Worm (Caenorhabditis elegans): ENCODE results near the gene bgal-2.

Gene bgal-2

DNA sequence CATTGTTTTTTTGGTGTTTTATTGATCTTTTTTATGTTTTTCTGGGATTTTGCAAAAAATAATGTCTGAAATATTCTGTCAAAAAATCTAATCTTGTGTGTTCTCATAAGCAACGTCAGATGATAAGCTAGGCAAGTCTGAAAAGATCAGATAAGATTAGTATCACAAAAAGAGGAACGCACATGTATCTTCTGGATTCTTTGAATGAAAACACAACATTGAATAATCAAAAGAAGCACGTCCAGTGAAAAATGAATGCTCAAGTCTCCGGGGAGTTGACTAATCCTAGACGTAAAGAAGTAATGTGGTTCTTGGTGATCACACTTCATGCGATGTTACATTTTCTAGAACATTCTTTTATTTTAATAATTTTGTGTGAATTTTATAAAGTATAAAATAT is 21.2 kb downstream of the bgal-2 start:
- TF ChIP-seq unc-55 (GFP tag; optimal IDR thresholded peaks at IDR 0.05) (peak; percentile 36), ZK546.5 (tag; optimal IDR thresholded peaks at IDR 0.05) (no peak), ztf-11 (tag; optimal IDR thresholded peaks at IDR 0.05) (no peak), lsy-2 (tag; optimal IDR thresholded peaks at IDR 0.05) (peak in 1 of 2 experiments; percentile 8), mab-5 (tag; optimal IDR thresholded peaks at IDR 0.05) (peak; percentile 22), C34F6.9 (tag; optimal IDR thresholded peaks at IDR 0.05) (peak; percentile 8)

DNA sequence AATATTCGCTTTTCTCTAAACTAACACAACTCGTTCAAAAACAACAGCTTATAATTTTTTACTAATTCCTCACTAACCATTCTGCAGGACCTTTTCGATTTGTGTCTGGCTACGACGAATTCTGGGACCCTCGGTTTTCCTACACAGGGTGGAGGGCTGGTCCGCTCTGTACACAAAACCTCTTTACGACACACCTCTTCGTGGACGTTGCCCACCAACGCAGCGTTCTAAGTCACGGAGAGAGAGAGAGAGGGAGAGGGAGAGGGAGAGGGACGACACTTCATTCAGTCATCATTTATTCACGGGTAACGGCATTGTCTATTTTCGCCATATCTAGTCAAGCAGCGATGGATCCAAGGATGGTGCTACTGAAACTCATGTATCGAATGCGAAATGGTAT is 22.3 kb downstream of the bgal-2 start, which contains the start of gene atg-2:
atg-2 (plus strand) TSS at position 301 of the 400 bp plus-strand sequence.
- no peak for TF ChIP-seq nhr-237 (tag; optimal IDR thresholded peaks at IDR 0.05)
- TF ChIP-seq mbf-1 (tag; optimal IDR thresholded peaks at IDR 0.05), result no peak
- TF ChIP-seq ztf-11 (tag; optimal IDR thresholded peaks at IDR 0.05), result no peak
- TF ChIP-seq mab-5 (tag; optimal IDR thresholded peaks at IDR 0.05), result no peak
- TF ChIP-seq R02D3.7 (tag; optimal IDR thresholded peaks at IDR 0.05), result no peak
- no peak for TF ChIP-seq nhr-10 (tag; optimal IDR thresholded peaks at IDR 0.05)
- no peak for TF ChIP-seq C34F6.9 (tag; optimal IDR thresholded peaks at IDR 0.05)
- no peak for TF ChIP-seq peb-1 (tag; optimal IDR thresholded peaks at IDR 0.05)
- TF ChIP-seq sma-9 (GFP tag; optimal IDR thresholded peaks at IDR 0.05), result no peak
- no peak for TF ChIP-seq sma-9 (tag; optimal IDR thresholded peaks at IDR 0.05)
- TF ChIP-seq lin-13 (GFP tag; optimal IDR thresholded peaks at IDR 0.05), result no peak
- no peak for TF ChIP-seq ceh-16 (tag; optimal IDR thresholded peaks at IDR 0.05)
- TF ChIP-seq ZK546.5 (tag; optimal IDR thresholded peaks at IDR 0.05), result no peak
- TF ChIP-seq fos-1 (tag; optimal IDR thresholded peaks at IDR 0.05), result no peak

DNA sequence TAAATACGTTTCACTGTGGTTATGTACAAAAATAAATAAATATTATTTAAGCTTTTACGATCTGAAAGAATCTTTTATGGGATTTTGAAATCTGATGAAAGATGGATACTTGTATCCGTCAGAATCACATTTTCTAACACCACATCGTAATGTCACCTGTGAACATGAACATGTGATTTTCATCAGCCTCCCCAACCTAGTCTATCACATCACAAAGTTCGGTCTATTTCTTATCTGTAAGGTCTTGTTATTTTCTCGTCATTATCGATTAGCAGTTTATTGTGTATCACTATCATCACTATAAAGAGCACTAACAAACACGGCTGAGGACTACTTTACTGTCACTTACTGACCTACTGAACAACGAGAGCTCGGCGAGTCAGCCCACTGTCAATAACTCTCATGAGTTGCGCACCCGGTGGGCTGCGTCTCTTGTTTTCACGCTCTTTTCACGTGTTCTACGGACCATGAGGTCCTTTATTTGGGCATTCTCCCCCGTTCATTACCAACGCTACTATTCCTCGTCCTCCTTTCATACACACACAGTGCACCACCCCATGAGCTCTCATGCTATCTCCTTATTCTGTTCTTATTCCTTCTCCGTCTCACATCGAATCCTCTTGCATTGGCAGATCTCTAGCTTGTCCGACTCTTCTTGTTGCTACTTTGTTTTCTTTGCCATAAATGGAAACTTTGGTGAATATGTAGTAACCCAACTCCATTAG is 23.1 kb downstream of the bgal-2 start:
- TF ChIP-seq ZK546.5 (tag; optimal IDR thresholded peaks at IDR 0.05), result no peak
- TF ChIP-seq F13H6.1 (tag; optimal IDR thresholded peaks at IDR 0.05), result no peak
- peak; percentile 66 for TF ChIP-seq nhr-129 (tag; optimal IDR thresholded peaks at IDR 0.05)
- no peak for TF ChIP-seq nhr-11 (tag; optimal IDR thresholded peaks at IDR 0.05)
- TF ChIP-seq unc-55 (GFP tag; optimal IDR thresholded peaks at IDR 0.05), result peak; percentile 13
- peak; percentile 10 for TF ChIP-seq sma-3 (GFP tag; optimal IDR thresholded peaks at IDR 0.05)
- TF ChIP-seq nhr-23 (tag; optimal IDR thresholded peaks at IDR 0.05), result no peak
- TF ChIP-seq sma-9 (GFP tag; optimal IDR thresholded peaks at IDR 0.05), result peak; percentile 42
- TF ChIP-seq sma-9 (tag; optimal IDR thresholded peaks at IDR 0.05), result no peak

DNA sequence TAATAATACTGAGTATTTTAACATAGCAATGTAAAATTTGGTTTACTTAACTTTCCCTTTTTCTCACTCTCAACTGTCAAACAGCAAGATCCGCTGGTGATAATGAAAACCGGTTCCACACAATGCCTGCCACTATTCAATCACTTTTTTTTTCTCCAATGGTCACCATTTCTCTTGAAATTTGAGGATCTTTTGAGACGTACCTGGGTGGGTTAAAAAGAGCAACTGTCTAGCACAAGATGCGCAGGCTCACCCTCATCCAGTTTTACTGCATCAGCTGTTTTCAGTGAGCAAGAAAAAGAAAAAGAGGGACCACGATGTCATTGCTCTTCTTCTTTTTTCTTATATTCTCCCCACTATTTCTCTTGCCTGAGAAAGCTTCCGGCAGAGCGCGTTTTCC is 24.0 kb downstream of the bgal-2 start:
- no peak for TF ChIP-seq mdl-1 (tag; optimal IDR thresholded peaks at IDR 0.05)
- peak; percentile 26 for TF ChIP-seq unc-55 (GFP tag; optimal IDR thresholded peaks at IDR 0.05)
- TF ChIP-seq nhr-11 (tag; optimal IDR thresholded peaks at IDR 0.05), result no peak
- TF ChIP-seq fos-1 (tag; optimal IDR thresholded peaks at IDR 0.05), result no peak
- peak; percentile 23 for TF ChIP-seq nhr-25 (tag; optimal IDR thresholded peaks at IDR 0.05)
- TF ChIP-seq mbf-1 (tag; optimal IDR thresholded peaks at IDR 0.05), result no peak
- no peak for TF ChIP-seq ztf-1 (GFP tag; conservative IDR thresholded peaks at IDR 0.05)
- peak; percentile 57 for TF ChIP-seq C34F6.9 (tag; optimal IDR thresholded peaks at IDR 0.05)
- TF ChIP-seq nhr-237 (tag; optimal IDR thresholded peaks at IDR 0.05), result no peak
- no peak for TF ChIP-seq lin-39 (tag; optimal IDR thresholded peaks at IDR 0.05)
- TF ChIP-seq Y55F3AM.14 (GFP tag; optimal IDR thresholded peaks at IDR 0.05), result peak; percentile 26
- peak; percentile 82 for TF ChIP-seq blmp-1 (tag; optimal IDR thresholded peaks at IDR 0.05; ENCODE audit: insufficient read depth)
- TF ChIP-seq aly-2 (tag; optimal IDR thresholded peaks at IDR 0.05), result no peak
- TF ChIP-seq lin-13 (GFP tag; optimal IDR thresholded peaks at IDR 0.05), result no peak
- TF ChIP-seq R02D3.7 (tag; optimal IDR thresholded peaks at IDR 0.05), result no peak
- TF ChIP-seq ceh-16 (tag; optimal IDR thresholded peaks at IDR 0.05), result no peak

DNA sequence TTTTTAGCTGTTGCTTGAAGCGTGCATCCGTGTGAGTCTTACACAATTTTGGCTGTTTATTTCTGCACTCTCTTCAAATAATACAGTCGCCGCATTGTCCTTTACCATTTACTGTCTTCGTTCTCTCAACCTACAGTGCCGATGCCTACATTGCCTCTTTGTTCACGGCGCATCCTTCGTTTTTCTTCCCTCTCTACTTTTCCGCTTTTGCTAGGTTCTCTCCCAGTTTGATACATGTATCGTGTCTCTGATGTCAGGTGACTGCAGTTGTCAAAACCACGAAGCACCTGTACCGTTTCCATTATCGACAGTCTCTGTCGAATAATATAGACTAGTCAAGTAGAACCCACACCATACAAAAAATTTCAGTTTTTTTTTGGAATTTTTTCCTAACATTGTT is 24.4 kb downstream of the bgal-2 start:
- no peak for TF ChIP-seq Y55F3AM.14 (GFP tag; optimal IDR thresholded peaks at IDR 0.05)
- peak; percentile 32 for TF ChIP-seq fos-1 (tag; optimal IDR thresholded peaks at IDR 0.05)
- TF ChIP-seq gmeb-1 (tag; optimal IDR thresholded peaks at IDR 0.05), result peak; percentile 41
- TF ChIP-seq unc-62 (GFP tag; optimal IDR thresholded peaks at IDR 0.05), result no peak
- peak; percentile 59 for TF ChIP-seq nhr-25 (tag; optimal IDR thresholded peaks at IDR 0.05)
- TF ChIP-seq ceh-82 (tag; optimal IDR thresholded peaks at IDR 0.05), result no peak
- no peak for TF ChIP-seq lin-39 (tag; optimal IDR thresholded peaks at IDR 0.05)
- peak; percentile 10 for TF ChIP-seq ceh-16 (tag; optimal IDR thresholded peaks at IDR 0.05)
- no peak for TF ChIP-seq nhr-77 (tag; optimal IDR thresholded peaks at IDR 0.05)
- peak; percentile 64 for TF ChIP-seq nhr-129 (tag; optimal IDR thresholded peaks at IDR 0.05)
- no peak for TF ChIP-seq lsy-2 (tag; optimal IDR thresholded peaks at IDR 0.05)
- TF ChIP-seq ZK546.5 (tag; optimal IDR thresholded peaks at IDR 0.05), result no peak
- TF ChIP-seq sma-3 (GFP tag; optimal IDR thresholded peaks at IDR 0.05), result peak; percentile 19
- TF ChIP-seq sma-9 (GFP tag; optimal IDR thresholded peaks at IDR 0.05), result peak; percentile 14
- no peak for TF ChIP-seq sma-9 (tag; optimal IDR thresholded peaks at IDR 0.05)
- peak; percentile 11 for TF ChIP-seq nhr-21 (tag; optimal IDR thresholded peaks at IDR 0.05)
- TF ChIP-seq ztf-4 (tag; optimal IDR thresholded peaks at IDR 0.05), result no peak
- no peak for TF ChIP-seq nhr-12 (tag; optimal IDR thresholded peaks at IDR 0.05)
- TF ChIP-seq alr-1 (tag; optimal IDR thresholded peaks at IDR 0.05), result no peak
- peak; percentile 64 for TF ChIP-seq crh-2 (tag; optimal IDR thresholded peaks at IDR 0.05)
- TF ChIP-seq ama-1 (optimal IDR thresholded peaks at IDR 0.05), result no peak
- TF ChIP-seq aly-2 (tag; optimal IDR thresholded peaks at IDR 0.05), result no peak
- TF ChIP-seq nhr-10 (tag; optimal IDR thresholded peaks at IDR 0.05), result no peak
- no peak for TF ChIP-seq sem-4 (tag; optimal IDR thresholded peaks at IDR 0.05)
